Worm (Caenorhabditis elegans): ENCODE data around the gene M163.21.

M163.21 gene

ce11 chrX:14491103-14491502 is 24.5 kb downstream of the M163.21 start:
- peak; percentile 86 for TF ChIP-seq ama-1 (optimal IDR thresholded peaks at IDR 0.05)
- TF ChIP-seq lir-3 (tag; optimal IDR thresholded peaks at IDR 0.05): no peak
- no peak for TF ChIP-seq lsy-2 (tag; optimal IDR thresholded peaks at IDR 0.05)
- peak; percentile 52 for TF ChIP-seq mes-2 (tag; optimal IDR thresholded peaks at IDR 0.05; ENCODE audit: poor library complexity, severe bottlenecking)
- no peak for TF ChIP-seq duxl-1 (tag; optimal IDR thresholded peaks at IDR 0.05; ENCODE audit: poor library complexity)
- no peak for TF ChIP-seq daf-16 (GFP tag; optimal IDR thresholded peaks at IDR 0.05)
- peak; percentile 10 for TF ChIP-seq daf-16 (tag; optimal IDR thresholded peaks at IDR 0.05)
- peak in 1 of 2 experiments; percentile 9 for TF ChIP-seq mdl-1 (tag; optimal IDR thresholded peaks at IDR 0.05)
- TF ChIP-seq mep-1 (tag; optimal IDR thresholded peaks at IDR 0.05): peak; percentile 39
- peak; percentile 6 for TF ChIP-seq hlh-11 (tag; optimal IDR thresholded peaks at IDR 0.05)
- TF ChIP-seq hmg-1.1 (GFP tag; IDR thresholded peaks at IDR 0.05): peak; percentile 27; the same call in 1 of the 2 replicates
- TF ChIP-seq rbr-2 (tag; optimal IDR thresholded peaks at IDR 0.05): peak; percentile 4
- no peak for TF ChIP-seq ces-1 (GFP tag; optimal IDR thresholded peaks at IDR 0.05)
- TF ChIP-seq hlh-30 (tag; optimal IDR thresholded peaks at IDR 0.05; ENCODE audit: insufficient read depth): peak; percentile 16

DNA sequence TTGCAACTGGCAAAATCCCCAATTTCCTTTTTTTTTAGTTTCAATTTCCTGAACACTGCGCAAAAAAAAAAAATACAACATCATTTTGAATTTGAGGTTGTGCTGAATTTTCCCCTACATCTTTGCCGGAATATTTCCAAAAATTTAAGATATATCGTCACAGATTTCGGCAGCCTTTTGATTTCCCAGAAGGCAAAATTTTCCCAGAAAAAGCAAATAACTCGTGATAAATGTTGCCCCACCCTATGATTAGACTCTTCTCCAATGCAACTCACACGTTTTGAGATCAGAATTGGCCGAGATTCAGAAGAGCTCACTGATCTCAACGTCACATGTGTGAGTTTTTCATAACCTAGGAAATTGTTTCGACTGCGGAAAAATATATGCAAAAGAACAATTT is 25.8 kb downstream of the M163.21 start:
- no peak for TF ChIP-seq nhr-42 (GFP tag; IDR thresholded peaks at IDR 0.05)
- TF ChIP-seq R02D3.7 (tag; optimal IDR thresholded peaks at IDR 0.05): no peak
- no peak for TF ChIP-seq Y48G9A.11 (GFP tag; IDR thresholded peaks at IDR 0.05)
- no peak for TF ChIP-seq sdz-12 (GFP tag; optimal IDR thresholded peaks at IDR 0.05)
- TF ChIP-seq ceh-20 (GFP tag; IDR thresholded peaks at IDR 0.05): no peak
- no peak for TF ChIP-seq nhr-48 (tag; optimal IDR thresholded peaks at IDR 0.05)
- no peak for TF ChIP-seq D1046.2 (GFP tag; IDR thresholded peaks at IDR 0.05)
- TF ChIP-seq Y75B8A.6 (GFP tag; IDR thresholded peaks at IDR 0.05): no peak
- no peak for TF ChIP-seq lin-15B (tag; optimal IDR thresholded peaks at IDR 0.05)
- TF ChIP-seq ztf-7 (tag; optimal IDR thresholded peaks at IDR 0.05): no peak
- TF ChIP-seq nhr-111 (GFP tag; optimal IDR thresholded peaks at IDR 0.05): no peak
- no peak for TF ChIP-seq spr-3 (GFP tag; optimal IDR thresholded peaks at IDR 0.05)
- TF ChIP-seq lin-13 (GFP tag; optimal IDR thresholded peaks at IDR 0.05): no peak
- no peak for TF ChIP-seq nhr-10 (tag; optimal IDR thresholded peaks at IDR 0.05)
- no peak for TF ChIP-seq ceh-28 (tag; optimal IDR thresholded peaks at IDR 0.05)
- TF ChIP-seq Y5F2A.4 (GFP tag; optimal IDR thresholded peaks at IDR 0.05): no peak

- TF ChIP-seq daf-19 (GFP tag; conservative IDR thresholded peaks at IDR 0.05): no peak
- peak; percentile 81 for TF ChIP-seq aha-1 (tag)
- TF ChIP-seq hlh-30 (tag; optimal IDR thresholded peaks at IDR 0.05; ENCODE audit: insufficient read depth): peak; percentile 20
- TF ChIP-seq hif-1 (tag; optimal IDR thresholded peaks at IDR 0.05): peak in 1 of 2 experiments; percentile 82
- TF ChIP-seq sdz-12 (GFP tag; optimal IDR thresholded peaks at IDR 0.05): no peak
These were observed 28.4 kb downstream of the M163.21 start for ce11 chrX:14495075-14495474.

- TF ChIP-seq ceh-20 (GFP tag; IDR thresholded peaks at IDR 0.05): no peak
These were observed 29.2 kb downstream of the M163.21 start, which contains the start of gene ztf-14 for ce11 chrX:14495785-14496184. Gene ztf-14 (plus strand): TSS chrX:14496085.

ce11 chrX:14496545-14496944 is 29.9 kb downstream of the M163.21 start:
- no peak for TF ChIP-seq fos-1 (tag; optimal IDR thresholded peaks at IDR 0.05)
- no peak for TF ChIP-seq egl-27 (tag; optimal IDR thresholded peaks at IDR 0.05)
- TF ChIP-seq T20F7.1 (GFP tag; optimal IDR thresholded peaks at IDR 0.05): no peak
- peak in 1 of 2 experiments; percentile 1 for TF ChIP-seq daf-16 (GFP tag; optimal IDR thresholded peaks at IDR 0.05)
- TF ChIP-seq daf-16 (tag; optimal IDR thresholded peaks at IDR 0.05): peak; percentile 17
